Worm (Caenorhabditis elegans) whole organism, L3 larva: ENCODE data around the gene Y48B6A.10.

ENCODE experiments used
- R02D3.7 ChIP-seq: fragments of 150-350 bp; optimal IDR thresholded peaks from 2 replicates; lab custom pipeline; 2014; ENCODE audit warnings: missing biosample characterization, missing genetic modification characterization
- nhr-237 ChIP-seq: fragments of 150-350 bp; optimal IDR thresholded peaks from 2 replicates; lab custom pipeline; 2014; ENCODE audit warnings: missing biosample characterization, missing genetic modification characterization
- unc-62 ChIP-seq: fragments of 150-350 bp; sonication (generic microtip); optimal IDR thresholded peaks from 4 replicates; lab custom pipeline; 2014; ENCODE audit warnings: missing biosample characterization, missing genetic modification reagents, missing genetic modification characterization

- no peak for TF ChIP-seq R02D3.7 (tag; lab: Kevin White, UChicago)
- no peak for TF ChIP-seq nhr-237 (tag; lab: Kevin White, UChicago)
- no peak for TF ChIP-seq unc-62 (GFP tag; lab: Kevin White, UChicago)
Observed at ce11 chrII:14226175-14226574, 12.0 kb downstream of the Y48B6A.10 start, which contains the start of gene Y48B6A.13.
